Fruit fly (Drosophila melanogaster) whole organism, embryonic: ENCODE measurements around the gene RpL35A.

ENCODE experiments used
- ATbp ChIP-seq: fragments of 200-800 bp; sonication (Bioruptor generic); optimal IDR thresholded peaks from 2 replicates; lab custom pipeline; 2017; ENCODE audit warnings: missing biosample characterization, mild to moderate bottlenecking, missing genetic modification characterization, missing genetic modification reagents
- B-H2 ChIP-seq: fragments of 200-800 bp; sonication (Bioruptor generic); optimal IDR thresholded peaks from 2 replicates; lab custom pipeline; 2018; ENCODE audit warnings: missing biosample characterization, mild to moderate bottlenecking, missing genetic modification characterization
- Bteb2 ChIP-seq: fragments of 200-800 bp; sonication (Bioruptor generic); optimal IDR thresholded peaks from 2 replicates; lab custom pipeline; 2016; ENCODE audit warnings: missing biosample characterization, missing genetic modification characterization
- CG12155 ChIP-seq: fragments of 200-800 bp; sonication (Bioruptor generic); optimal IDR thresholded peaks from 3 replicates; lab custom pipeline; 2016; ENCODE audit warnings: missing biosample characterization, missing genetic modification characterization
- CG13296 ChIP-seq: fragments of 200-800 bp; sonication (Bioruptor generic); optimal IDR thresholded peaks from 3 replicates; lab custom pipeline; 2018; ENCODE audit warnings: missing biosample characterization, mild to moderate bottlenecking, missing genetic modification characterization
- CG14014 ChIP-seq: fragments of 200-800 bp; sonication (Bioruptor generic); IDR thresholded peaks from 2 replicates; pipeline ENCODE4 v1.3.6; 2022; ENCODE audit warnings: missing biosample characterization, missing genetic modification characterization
- CG14441 ChIP-seq: fragments of 200-800 bp; sonication (Bioruptor generic); IDR thresholded peaks from 2 replicates; pipeline ENCODE4 v1.3.6; 2022; ENCODE audit warnings: missing biosample characterization, missing genetic modification characterization
- CG14710 ChIP-seq: fragments of 200-800 bp; sonication (Bioruptor generic); optimal IDR thresholded peaks from 3 replicates; lab custom pipeline; 2019; ENCODE audit warnings: missing biosample characterization, mild to moderate bottlenecking, missing genetic modification characterization, moderate library complexity
- CG15011 ChIP-seq: fragments of 200-800 bp; sonication (Bioruptor generic); optimal IDR thresholded peaks from 3 replicates; lab custom pipeline; 2018; ENCODE audit warnings: missing biosample characterization, mild to moderate bottlenecking, missing genetic modification characterization
- CG16779 ChIP-seq: fragments of 200-800 bp; sonication (Bioruptor generic); IDR thresholded peaks from 2 replicates; pipeline ENCODE4 v1.3.6; 2022; ENCODE audit warnings: missing biosample characterization, missing genetic modification characterization
- CG17568 ChIP-seq: fragments of 200-800 bp; sonication (Bioruptor generic); optimal IDR thresholded peaks from 2 replicates; lab custom pipeline; 2018; ENCODE audit warnings: missing biosample characterization, mild to moderate bottlenecking, missing genetic modification characterization, moderate library complexity
- CG1792 ChIP-seq: fragments of 200-800 bp; sonication (Bioruptor generic); optimal IDR thresholded peaks from 2 replicates; lab custom pipeline; 2016; ENCODE audit warnings: missing biosample characterization, missing genetic modification characterization
- CG18011 ChIP-seq: fragments of 200-800 bp; sonication (Bioruptor generic); optimal IDR thresholded peaks from 2 replicates; lab custom pipeline; 2017; ENCODE audit warnings: missing biosample characterization, missing genetic modification characterization, mild to moderate bottlenecking, moderate library complexity, missing genotype
- CG2120 ChIP-seq: fragments of 200-800 bp; sonication (Bioruptor generic); optimal IDR thresholded peaks from 3 replicates; lab custom pipeline; 2016; ENCODE audit warnings: missing biosample characterization, missing genetic modification characterization
- CG2712 ChIP-seq: fragments of 200-800 bp; optimal IDR thresholded peaks from 3 replicates; lab custom pipeline; 2019; ENCODE audit warnings: missing biosample characterization, mild to moderate bottlenecking, missing genetic modification characterization, moderate library complexity
- CG3065 ChIP-seq: fragments of 200-800 bp; sonication (Bioruptor generic); optimal IDR thresholded peaks from 2 replicates; lab custom pipeline; 2016; ENCODE audit warnings: missing biosample characterization, missing genetic modification characterization
- CG4360 ChIP-seq: fragments of 200-800 bp; sonication (Bioruptor generic); IDR thresholded peaks from 2 replicates; pipeline ENCODE4 v1.3.6; 2022; ENCODE audit warnings: missing biosample characterization, missing genetic modification characterization
- CG4854 ChIP-seq: fragments of 200-800 bp; sonication (Bioruptor generic); optimal IDR thresholded peaks from 2 replicates; lab custom pipeline; 2016; ENCODE audit warnings: missing biosample characterization, missing genetic modification characterization, inconsistent platforms
- CG6175 ChIP-seq: fragments of 200-800 bp; sonication (Bioruptor generic); IDR thresholded peaks from 3 replicates; pipeline ENCODE4 v1.3.6; 2022; ENCODE audit warnings: missing biosample characterization, missing genetic modification characterization
- CG8944 ChIP-seq: fragments of 200-800 bp; sonication (Bioruptor generic); optimal IDR thresholded peaks from 3 replicates; lab custom pipeline; 2016; ENCODE audit warnings: missing biosample characterization, missing genetic modification characterization
- CTCF ChIP-seq: fragments of 200-800 bp; sonication (Bioruptor generic); optimal IDR thresholded peaks from 2 replicates; lab custom pipeline; 2017; ENCODE audit warnings: missing biosample characterization, mild to moderate bottlenecking, missing genetic modification characterization, moderate library complexity
- D19A ChIP-seq: fragments of 200-800 bp; optimal IDR thresholded peaks from 3 replicates; lab custom pipeline; 2019; ENCODE audit warnings: missing biosample characterization, mild to moderate bottlenecking, missing genetic modification characterization, moderate library complexity
- Dll ChIP-seq: fragments of 200-800 bp; sonication (Bioruptor generic); IDR thresholded peaks from 4 replicates; pipeline ENCODE4 v1.3.6; 2022; ENCODE audit warnings: missing biosample characterization, missing genetic modification characterization; ENCODE audit not compliant: partially characterized antibody
- Dref ChIP-seq: fragments of 200-800 bp; sonication (Bioruptor generic); IDR thresholded peaks from 2 replicates; pipeline ENCODE4 v1.3.6; 2022; ENCODE audit warnings: missing biosample characterization, missing genetic modification characterization
- ERR ChIP-seq: fragments of 200-800 bp; sonication (Bioruptor generic); optimal IDR thresholded peaks from 2 replicates; lab custom pipeline; 2016; ENCODE audit warnings: missing biosample characterization, missing genetic modification characterization
- Fer3 ChIP-seq: fragments of 200-800 bp; sonication (Bioruptor generic); optimal IDR thresholded peaks from 2 replicates; lab custom pipeline; 2018; ENCODE audit warnings: missing biosample characterization, mild to moderate bottlenecking, missing genetic modification characterization, moderate library complexity
- Gsc ChIP-seq: fragments of 200-800 bp; sonication (Bioruptor generic); IDR thresholded peaks from 2 replicates; pipeline ENCODE4 v1.3.6; 2022; ENCODE audit warnings: missing biosample characterization, missing genetic modification characterization
- H15 ChIP-seq: fragments of 200-800 bp; sonication (Bioruptor generic); IDR thresholded peaks from 3 replicates; pipeline ENCODE4 v1.3.6; 2022; ENCODE audit warnings: missing biosample characterization, missing genetic modification characterization
- Hr51 ChIP-seq, 2 experiments: fragments of 200-800 bp; sonication (Bioruptor generic); optimal IDR thresholded peaks; 2 replicates in 1 of 2; 3 replicates in 1 of 2; lab custom pipeline; 2016 to 2018; ENCODE audit warnings: missing biosample characterization in 2 of 2, missing genetic modification characterization in 2 of 2, mild to moderate bottlenecking in 1 of 2, moderate library complexity in 1 of 2
- Jarid2 ChIP-seq: fragments of 200-800 bp; sonication (Bioruptor generic); optimal IDR thresholded peaks from 3 replicates; lab custom pipeline; 2017; ENCODE audit warnings: mild to moderate bottlenecking, missing biosample characterization, missing genetic modification reagents, missing genetic modification characterization
- NK7.1 ChIP-seq: fragments of 200-800 bp; sonication (Bioruptor generic); optimal IDR thresholded peaks from 3 replicates; lab custom pipeline; 2016; ENCODE audit warnings: missing biosample characterization, missing genetic modification characterization
- Ravus ChIP-seq: fragments of 200-800 bp; sonication (Bioruptor generic); IDR thresholded peaks from 2 replicates; pipeline ENCODE4 v1.3.6; 2022; ENCODE audit warnings: missing biosample characterization, missing genetic modification characterization
- Sox102F ChIP-seq: fragments of 200-800 bp; sonication (Bioruptor generic); optimal IDR thresholded peaks from 2 replicates; lab custom pipeline; 2018; ENCODE audit warnings: missing biosample characterization, mild to moderate bottlenecking, missing genetic modification characterization, moderate library complexity
- Spps ChIP-seq: fragments of 200-800 bp; sonication (Bioruptor generic); optimal IDR thresholded peaks from 2 replicates; lab custom pipeline; 2018; ENCODE audit warnings: missing biosample characterization, mild to moderate bottlenecking, missing genetic modification characterization
- Xbp1 ChIP-seq: fragments of 200-800 bp; sonication (Bioruptor generic); optimal IDR thresholded peaks from 3 replicates; lab custom pipeline; 2016; ENCODE audit warnings: missing biosample characterization, mild to moderate bottlenecking, missing genetic modification characterization
- al ChIP-seq: fragments of 200-800 bp; sonication (Bioruptor generic); IDR thresholded peaks from 2 replicates; pipeline ENCODE4 v1.3.6; 2022; ENCODE audit warnings: missing biosample characterization, missing genetic modification characterization
- da ChIP-seq: fragments of 200-800 bp; sonication (Bioruptor generic); optimal IDR thresholded peaks from 2 replicates; lab custom pipeline; 2016; ENCODE audit warnings: missing biosample characterization, missing genetic modification characterization
- dmrt11E ChIP-seq: fragments of 200-800 bp; sonication (Bioruptor generic); optimal IDR thresholded peaks from 3 replicates; lab custom pipeline; 2018; ENCODE audit warnings: missing biosample characterization, mild to moderate bottlenecking, missing genetic modification characterization, moderate library complexity
- fd96Cb ChIP-seq: fragments of 200-800 bp; sonication (Bioruptor generic); optimal IDR thresholded peaks from 2 replicates; lab custom pipeline; 2018; ENCODE audit warnings: missing biosample characterization, mild to moderate bottlenecking, missing genetic modification characterization, moderate library complexity
- gt ChIP-seq: fragments of 200-800 bp; sonication (Bioruptor generic); IDR thresholded peaks from 2 replicates; pipeline ENCODE4 v1.3.6; 2022; ENCODE audit warnings: missing biosample characterization, missing genetic modification characterization
- jigr1 ChIP-seq: fragments of 200-800 bp; sonication (Bioruptor generic); IDR thresholded peaks from 3 replicates; pipeline ENCODE4 v1.3.6; 2022; ENCODE audit warnings: missing biosample characterization, missing genetic modification characterization
- nau ChIP-seq: fragments of 200-800 bp; sonication (Bioruptor generic); optimal IDR thresholded peaks from 3 replicates; lab custom pipeline; 2017; ENCODE audit warnings: missing biosample characterization, mild to moderate bottlenecking, missing genetic modification characterization, missing genetic modification reagents
- odd ChIP-seq: fragments of 200-800 bp; sonication (Bioruptor generic); optimal IDR thresholded peaks from 2 replicates; lab custom pipeline; 2017; ENCODE audit warnings: missing biosample characterization, mild to moderate bottlenecking, missing genetic modification characterization
- pfk ChIP-seq: fragments of 200-800 bp; sonication (Bioruptor generic); optimal IDR thresholded peaks from 2 replicates; lab custom pipeline; 2018; ENCODE audit warnings: missing biosample characterization, mild to moderate bottlenecking, missing genetic modification characterization, moderate library complexity
- pho ChIP-seq: fragments of 200-800 bp; sonication (Bioruptor generic); optimal IDR thresholded peaks from 2 replicates; lab custom pipeline; 2016; ENCODE audit warnings: missing biosample characterization, missing genetic modification characterization
- pita ChIP-seq: fragments of 200-800 bp; sonication (Bioruptor generic); optimal IDR thresholded peaks from 2 replicates; lab custom pipeline; 2017; ENCODE audit warnings: missing biosample characterization, mild to moderate bottlenecking, missing genetic modification characterization
- sd ChIP-seq: fragments of 200-800 bp; sonication (Bioruptor generic); optimal IDR thresholded peaks from 3 replicates; lab custom pipeline; 2018; ENCODE audit warnings: missing biosample characterization, mild to moderate bottlenecking, missing genetic modification characterization, moderate library complexity
- sima ChIP-seq: fragments of 200-800 bp; sonication (Bioruptor generic); optimal IDR thresholded peaks from 2 replicates; lab custom pipeline; 2016; ENCODE audit warnings: missing biosample characterization, missing genetic modification characterization
- sisA ChIP-seq: fragments of 200-800 bp; sonication (Bioruptor generic); IDR thresholded peaks from 2 replicates; pipeline ENCODE4 v1.3.6; 2022; ENCODE audit warnings: missing biosample characterization, missing genetic modification characterization
- tap ChIP-seq: fragments of 200-800 bp; optimal IDR thresholded peaks from 3 replicates; lab custom pipeline; 2019; ENCODE audit warnings: missing biosample characterization, mild to moderate bottlenecking, missing genetic modification characterization, moderate library complexity
- tgo ChIP-seq: fragments of 200-800 bp; sonication (Bioruptor generic); IDR thresholded peaks from 3 replicates; pipeline ENCODE4 v1.3.6; 2022; ENCODE audit warnings: missing biosample characterization, missing genetic modification characterization
- tup ChIP-seq: fragments of 200-800 bp; sonication (Bioruptor generic); optimal IDR thresholded peaks from 2 replicates; lab custom pipeline; 2016; ENCODE audit warnings: missing biosample characterization, mild to moderate bottlenecking, missing genetic modification characterization, moderate library complexity

Gene RpL35A

dm6 chr3R:5474551-5474950 lies 7.7 kb upstream of the RpL35A start, which contains the start of the genes CG45100, HDAC3 and Hcs (continued):
- TF ChIP-seq CG1792 (GFP tag; lab: Kevin White, UChicago), result no peak
- no peak for TF ChIP-seq nau (GFP tag; lab: Kevin White, UChicago)
- no peak for TF ChIP-seq CG6175 (GFP tag; lab: Robert Waterston, UW)
- TF ChIP-seq CG13296 (GFP tag; lab: Kevin White, UChicago), result no peak
- TF ChIP-seq CG14710 (tag; lab: Kevin White, UChicago), result peak; percentile 64
- peak; percentile 11 for TF ChIP-seq ERR (GFP tag; lab: Kevin White, UChicago)
- TF ChIP-seq odd (GFP tag; lab: Kevin White, UChicago), result no peak
- no peak for TF ChIP-seq D19A (tag; lab: Kevin White, UChicago)
- peak; percentile 93 for TF ChIP-seq Dll
- no peak for TF ChIP-seq pfk (GFP tag; lab: Kevin White, UChicago)
- TF ChIP-seq gt (GFP tag; lab: Robert Waterston, UW), result no peak
- no peak for TF ChIP-seq tap (tag; lab: Kevin White, UChicago)
- no peak for TF ChIP-seq CG4854
- no peak for TF ChIP-seq CG16779
- peak; percentile 27; the same call in 1 of the 2 replicates for TF ChIP-seq CG14441 (GFP tag; lab: Robert Waterston, UW)
- TF ChIP-seq Hr51 (GFP tag; optimal IDR thresholded peaks at IDR 0.05; lab: Kevin White, UChicago), result peak in 1 of 2 experiments; percentile 55
- peak; percentile 23 for TF ChIP-seq da (GFP tag; lab: Kevin White, UChicago)
- peak; percentile 7 for TF ChIP-seq NK7.1 (GFP tag; lab: Kevin White, UChicago)
- peak; percentile 53 for TF ChIP-seq CG12155 (GFP tag; lab: Kevin White, UChicago)
- peak; percentile 11; the same call in 1 of the 2 replicates for TF ChIP-seq al
- no peak for TF ChIP-seq CG15011 (GFP tag; lab: Kevin White, UChicago)
- no peak for TF ChIP-seq Gsc
- TF ChIP-seq Xbp1, result peak; percentile 61
- TF ChIP-seq fd96Cb, result no peak
- TF ChIP-seq Dref (GFP tag; lab: Robert Waterston, UW), result peak; percentile 36
- TF ChIP-seq jigr1, result no peak
- TF ChIP-seq tgo (GFP tag; lab: Robert Waterston, UW), result peak; percentile 20; the same call in 1 of the 3 replicates
- TF ChIP-seq pita (GFP tag; lab: Kevin White, UChicago), result no peak
- TF ChIP-seq Jarid2 (GFP tag; lab: Kevin White, UChicago), result no peak
- no peak for TF ChIP-seq sd (tag; lab: Kevin White, UChicago)
- no peak for TF ChIP-seq sima (GFP tag; lab: Kevin White, UChicago)
- peak; percentile 82 for TF ChIP-seq CG2120 (GFP tag; lab: Kevin White, UChicago)
- no peak for TF ChIP-seq CTCF (GFP tag; lab: Kevin White, UChicago)
- no peak for TF ChIP-seq CG3065 (GFP tag; lab: Kevin White, UChicago)
- TF ChIP-seq Sox102F (GFP tag; lab: Kevin White, UChicago), result no peak
- peak; percentile 62 for TF ChIP-seq pho
- no peak for TF ChIP-seq tup (GFP tag; lab: Kevin White, UChicago)
- no peak for TF ChIP-seq H15
- peak; percentile 32 for TF ChIP-seq CG8944 (GFP tag; lab: Kevin White, UChicago)
- TF ChIP-seq CG17568, result no peak
- no peak for TF ChIP-seq ATbp
- TF ChIP-seq CG4360 (GFP tag; lab: Robert Waterston, UW), result no peak
- TF ChIP-seq CG2712 (tag; lab: Kevin White, UChicago), result no peak
- no peak for TF ChIP-seq Ravus (GFP tag; lab: Robert Waterston, UW)
- TF ChIP-seq CG18011 (GFP tag; lab: Kevin White, UChicago), result no peak
- TF ChIP-seq CG14014 (GFP tag; lab: Robert Waterston, UW), result no peak
- no peak for TF ChIP-seq sisA (GFP tag; lab: Robert Waterston, UW)
- TF ChIP-seq Bteb2 (GFP tag; lab: Kevin White, UChicago), result peak; percentile 26
- no peak for TF ChIP-seq Spps (tag; lab: Kevin White, UChicago)
- TF ChIP-seq dmrt11E (tag; lab: Kevin White, UChicago), result no peak
- TF ChIP-seq B-H2 (GFP tag; lab: Kevin White, UChicago), result no peak
- TF ChIP-seq Fer3, result no peak
